Worm (Caenorhabditis elegans): ENCODE measurements around the gene inos-1.

Gene inos-1

ce11 chrII:11742320-11742719 is 42.2 kb upstream of the inos-1 start:
- no peak for TF ChIP-seq snpc-4 (tag; optimal IDR thresholded peaks at IDR 0.05)
- TF ChIP-seq ceh-9 (tag; optimal IDR thresholded peaks at IDR 0.05): no peak

ce11 chrII:11739199-11739598 is 39.1 kb upstream of the inos-1 start, which contains the start of gene ctsa-1.2:
Gene ctsa-1.2, plus strand, starts transcription at chrII:11739358.
- TF ChIP-seq pqm-1 (tag; optimal IDR thresholded peaks at IDR 0.05): peak; percentile 94
- no peak for TF ChIP-seq ceh-16 (tag; optimal IDR thresholded peaks at IDR 0.05)
- peak; percentile 94 for TF ChIP-seq elt-2 (tag; optimal IDR thresholded peaks at IDR 0.05)

- no peak for TF ChIP-seq elt-1 (tag; optimal IDR thresholded peaks at IDR 0.05)
- TF ChIP-seq unc-62 (GFP tag; optimal IDR thresholded peaks at IDR 0.05): peak; percentile 17
- no peak for TF ChIP-seq pqm-1 (tag; optimal IDR thresholded peaks at IDR 0.05)
- no peak for TF ChIP-seq lin-39 (tag; optimal IDR thresholded peaks at IDR 0.05)
- TF ChIP-seq unc-39 (tag; optimal IDR thresholded peaks at IDR 0.05): no peak
- no peak for TF ChIP-seq nhr-76 (tag; optimal IDR thresholded peaks at IDR 0.05)
- TF ChIP-seq mdl-1 (tag; optimal IDR thresholded peaks at IDR 0.05): no peak
- no peak for TF ChIP-seq ztf-11 (tag; optimal IDR thresholded peaks at IDR 0.05)
- peak; percentile 79 for TF ChIP-seq nhr-43 (tag; optimal IDR thresholded peaks at IDR 0.05; ENCODE audit: poor library complexity, severe bottlenecking)
- TF ChIP-seq nhr-25 (tag; optimal IDR thresholded peaks at IDR 0.05): peak; percentile 88
- TF ChIP-seq nfya-1 (tag; optimal IDR thresholded peaks at IDR 0.05; ENCODE audit: insufficient read depth): peak; percentile 36
- TF ChIP-seq aly-2 (tag; optimal IDR thresholded peaks at IDR 0.05): no peak
- TF ChIP-seq nhr-23 (tag; optimal IDR thresholded peaks at IDR 0.05): peak; percentile 83
- no peak for TF ChIP-seq pha-4 (tag; optimal IDR thresholded peaks at IDR 0.05)
Observed at ce11 chrII:11737347-11737746, 37.2 kb upstream of the inos-1 start.

- TF ChIP-seq aly-2 (tag; optimal IDR thresholded peaks at IDR 0.05) (no peak), nhr-77 (tag; optimal IDR thresholded peaks at IDR 0.05) (no peak), elt-3 (tag; optimal IDR thresholded peaks at IDR 0.05) (no peak), nhr-23 (tag; optimal IDR thresholded peaks at IDR 0.05) (no peak), fkh-2 (tag; optimal IDR thresholded peaks at IDR 0.05) (no peak), nhr-28 (tag; optimal IDR thresholded peaks at IDR 0.05) (no peak), elt-1 (tag; optimal IDR thresholded peaks at IDR 0.05) (peak; percentile 74), unc-39 (tag; optimal IDR thresholded peaks at IDR 0.05) (no peak)
Observed at ce11 chrII:11733850-11734249, 33.8 kb upstream of the inos-1 start.

- TF ChIP-seq snpc-4 (tag; optimal IDR thresholded peaks at IDR 0.05) (peak; percentile 2), ztf-4 (tag; optimal IDR thresholded peaks at IDR 0.05) (no peak), lin-39 (tag; optimal IDR thresholded peaks at IDR 0.05) (peak; percentile 23)
Observed at ce11 chrII:11732513-11732912, 32.4 kb upstream of the inos-1 start, which contains the start of gene F13D12.8. Gene F13D12.8, minus strand, starts transcription at chrII:11732594.

ce11 chrII:11731174-11731724 is 31.1 kb upstream of the inos-1 start:
- no peak for TF ChIP-seq skn-1 (tag; optimal IDR thresholded peaks at IDR 0.05)
- peak; percentile 88 for TF ChIP-seq ama-1 (optimal IDR thresholded peaks at IDR 0.05)
- no peak for TF ChIP-seq pha-4 (tag; optimal IDR thresholded peaks at IDR 0.05)
- no peak for TF ChIP-seq nhr-77 (tag; optimal IDR thresholded peaks at IDR 0.05)
- peak; percentile 25 for TF ChIP-seq lsy-12 (tag; optimal IDR thresholded peaks at IDR 0.05)
- no peak for TF ChIP-seq nhr-11 (tag; optimal IDR thresholded peaks at IDR 0.05)
- TF ChIP-seq nhr-43 (tag; optimal IDR thresholded peaks at IDR 0.05; ENCODE audit: poor library complexity, severe bottlenecking): peak; percentile 4
- TF ChIP-seq unc-62 (GFP tag; optimal IDR thresholded peaks at IDR 0.05): no peak
- peak; percentile 62 for TF ChIP-seq elt-2 (tag; optimal IDR thresholded peaks at IDR 0.05)
- no peak for TF ChIP-seq ceh-9 (tag; optimal IDR thresholded peaks at IDR 0.05)
- no peak for TF ChIP-seq pqm-1 (tag; optimal IDR thresholded peaks at IDR 0.05)

- TF ChIP-seq ceh-9 (tag; optimal IDR thresholded peaks at IDR 0.05) (no peak), mml-1 (tag; optimal IDR thresholded peaks at IDR 0.05) (no peak), egl-27 (tag; optimal IDR thresholded peaks at IDR 0.05) (no peak), tbx-2 (tag; optimal IDR thresholded peaks at IDR 0.05) (no peak), nhr-25 (tag; optimal IDR thresholded peaks at IDR 0.05) (no peak), nhr-76 (tag; optimal IDR thresholded peaks at IDR 0.05) (no peak), lin-15B (tag; optimal IDR thresholded peaks at IDR 0.05) (no peak), elt-3 (tag; optimal IDR thresholded peaks at IDR 0.05) (no peak)
Observed at ce11 chrII:11729757-11730535, 29.8 kb upstream of the inos-1 start.

Data from whole organism, L3 larva.